Fruit fly (Drosophila melanogaster) whole organism: ENCODE results near the gene CG8925.

ENCODE experiments used
- Dll ChIP-seq: fragments of >200 bp; optimal IDR thresholded peaks from 2 replicates; lab custom pipeline; 2017
- EcR ChIP-seq, 2 experiments: fragments of >200 bp; optimal IDR thresholded peaks; 2 replicates each; lab custom pipeline; 2017; ENCODE audit warnings: missing biosample characterization in 2 of 2, missing genetic modification characterization in 2 of 2, missing genetic modification reagents in 2 of 2
- usp ChIP-seq: fragments of >200 bp; optimal IDR thresholded peaks from 2 replicates; lab custom pipeline; 2017; ENCODE audit warnings: missing biosample characterization, missing genetic modification characterization, mixed read lengths

DNA sequence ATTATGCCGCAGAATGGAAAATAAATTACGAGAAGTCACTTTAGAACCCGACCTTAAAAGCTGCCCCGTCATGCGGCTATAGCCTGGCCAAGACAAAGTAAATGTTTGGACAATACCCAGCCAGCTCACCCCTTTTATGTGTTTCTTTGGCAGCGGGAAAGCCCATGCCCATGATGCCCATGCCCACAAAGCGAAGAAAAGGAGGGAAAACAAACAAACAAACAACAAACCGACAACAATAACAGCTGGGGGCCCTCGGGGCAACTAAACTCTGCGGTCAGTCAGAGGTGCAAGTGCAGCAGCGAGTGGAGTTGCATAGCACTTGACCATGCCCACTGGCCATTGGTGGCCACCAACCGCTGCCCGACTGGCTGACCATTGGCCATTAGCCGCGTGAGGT lies 36.2 kb upstream of the CG8925 start:
- no peak for TF ChIP-seq Dll (lab: Kevin White, UChicago)
- no peak for TF ChIP-seq usp (GFP tag; lab: Kevin White, UChicago)
- no peak for TF ChIP-seq EcR (GFP tag; optimal IDR thresholded peaks at IDR 0.05; lab: Kevin White, UChicago)
